Worm (Caenorhabditis elegans) whole organism, L3 larva: ENCODE results near the gene col-34.

Source experiments
- R02D3.7 ChIP-seq: fragments of 150-350 bp; optimal IDR thresholded peaks from 2 replicates; lab custom pipeline; 2014; ENCODE audit warnings: missing biosample characterization, missing genetic modification characterization
- ZK546.5 ChIP-seq: sonication (generic microtip); optimal IDR thresholded peaks from 2 replicates; lab custom pipeline; 2017; ENCODE audit warnings: missing biosample characterization, missing genetic modification characterization
- ama-1 ChIP-seq: fragments of 150-350 bp; optimal IDR thresholded peaks from 2 replicates; lab custom pipeline; 2018
- ceh-16 ChIP-seq: sonication (generic microtip); optimal IDR thresholded peaks from 2 replicates; lab custom pipeline; 2017; ENCODE audit warnings: missing biosample characterization, missing genetic modification characterization
- ceh-82 ChIP-seq: fragments of 150-350 bp; optimal IDR thresholded peaks from 2 replicates; lab custom pipeline; 2014; ENCODE audit warnings: missing biosample characterization, missing genetic modification characterization
- ceh-9 ChIP-seq: sonication (generic microtip); optimal IDR thresholded peaks from 2 replicates; lab custom pipeline; 2018; ENCODE audit warnings: missing biosample characterization, missing genetic modification characterization
- daf-12 ChIP-seq: fragments of 150-350 bp; optimal IDR thresholded peaks from 2 replicates; lab custom pipeline; 2014; ENCODE audit warnings: missing biosample characterization, missing genetic modification reagents, missing genetic modification characterization
- egl-27 ChIP-seq: sonication (generic microtip); optimal IDR thresholded peaks from 4 replicates; lab custom pipeline; 2017; ENCODE audit warnings: missing biosample characterization, missing genetic modification reagents, missing genetic modification characterization
- egl-5 ChIP-seq: fragments of 150-350 bp; optimal IDR thresholded peaks from 2 replicates; lab custom pipeline; 2017; ENCODE audit warnings: missing biosample characterization, missing genetic modification reagents, missing genetic modification characterization, inconsistent platforms
- elt-2 ChIP-seq: sonication (generic microtip); optimal IDR thresholded peaks from 2 replicates; lab custom pipeline; 2016; ENCODE audit warnings: missing genetic modification reagents, mild to moderate bottlenecking, missing genetic modification characterization, missing compliant biosample characterization
- elt-3 ChIP-seq, 3 experiments: fragments of 150-350 bp in 1 of 3; sonication (generic microtip) in 2 of 3; optimal IDR thresholded peaks; 2 replicates in 2 of 3; 4 replicates in 1 of 3; lab custom pipeline; 2014 to 2017; ENCODE audit warnings: missing biosample characterization in 3 of 3, missing genetic modification characterization in 3 of 3
- eor-1 ChIP-seq, 2 experiments: fragments of 150-350 bp; optimal IDR thresholded peaks; 2 replicates each; lab custom pipeline; 2014 to 2018; ENCODE audit warnings: missing biosample characterization in 2 of 2, missing genetic modification characterization in 2 of 2
- fos-1 ChIP-seq: fragments of 150-350 bp; optimal IDR thresholded peaks from 2 replicates; lab custom pipeline; 2014; ENCODE audit warnings: missing biosample characterization, missing genetic modification characterization
- lin-15B ChIP-seq: fragments of 150-350 bp; optimal IDR thresholded peaks from 2 replicates; lab custom pipeline; 2014; ENCODE audit warnings: missing biosample characterization, missing genetic modification characterization
- lsy-12 ChIP-seq: sonication (generic microtip); optimal IDR thresholded peaks from 2 replicates; lab custom pipeline; 2016; ENCODE audit warnings: mild to moderate bottlenecking, missing genetic modification characterization, missing compliant biosample characterization
- mdl-1 ChIP-seq: fragments of 150-350 bp; optimal IDR thresholded peaks from 2 replicates; lab custom pipeline; 2014; ENCODE audit warnings: missing biosample characterization, missing genetic modification characterization
- mml-1 ChIP-seq: fragments of 150-350 bp; sonication (generic microtip); optimal IDR thresholded peaks from 3 replicates; lab custom pipeline; 2014; ENCODE audit warnings: missing biosample characterization, missing genetic modification characterization
- nfya-1 ChIP-seq: sonication (generic microtip); optimal IDR thresholded peaks from 2 replicates; lab custom pipeline; 2017; ENCODE audit warnings: missing genetic modification characterization, mild to moderate bottlenecking, missing compliant biosample characterization, antibody characterized with exemption, moderate library complexity; ENCODE audit not compliant: insufficient read depth
- nhr-23 ChIP-seq: fragments of 150-350 bp; optimal IDR thresholded peaks from 2 replicates; lab custom pipeline; 2014; ENCODE audit warnings: missing biosample characterization, missing genetic modification reagents, missing genetic modification characterization
- nhr-237 ChIP-seq: fragments of 150-350 bp; optimal IDR thresholded peaks from 2 replicates; lab custom pipeline; 2014; ENCODE audit warnings: missing biosample characterization, missing genetic modification characterization
- nhr-25 ChIP-seq: sonication (generic microtip); optimal IDR thresholded peaks from 2 replicates; lab custom pipeline; 2017; ENCODE audit warnings: missing biosample characterization, missing genetic modification characterization
- nhr-28 ChIP-seq: fragments of 150-350 bp; optimal IDR thresholded peaks from 2 replicates; lab custom pipeline; 2014; ENCODE audit warnings: missing biosample characterization, missing genetic modification characterization
- nhr-43 ChIP-seq: sonication (generic microtip); optimal IDR thresholded peaks from 2 replicates; lab custom pipeline; 2016; ENCODE audit warnings: mild to moderate bottlenecking, missing genetic modification characterization, missing compliant biosample characterization; ENCODE audit not compliant: poor library complexity, severe bottlenecking
- nhr-67 ChIP-seq: fragments of 150-350 bp; optimal IDR thresholded peaks from 2 replicates; lab custom pipeline; 2014; ENCODE audit warnings: missing biosample characterization, missing genetic modification characterization
- nhr-76 ChIP-seq: fragments of 150-350 bp; sonication (generic microtip); optimal IDR thresholded peaks from 5 replicates; lab custom pipeline; 2014; ENCODE audit warnings: missing biosample characterization, missing genetic modification characterization
- nhr-77 ChIP-seq: fragments of 150-350 bp; optimal IDR thresholded peaks from 2 replicates; lab custom pipeline; 2014; ENCODE audit warnings: missing biosample characterization, missing genetic modification characterization
- pha-4 ChIP-seq: fragments of 150-350 bp; optimal IDR thresholded peaks from 2 replicates; lab custom pipeline; 2014; ENCODE audit warnings: missing biosample characterization, missing genetic modification reagents, missing genetic modification characterization
- sea-2 ChIP-seq: fragments of 150-350 bp; sonication (generic microtip); optimal IDR thresholded peaks from 4 replicates; lab custom pipeline; 2014; ENCODE audit warnings: missing biosample characterization, missing genetic modification reagents, missing genetic modification characterization
- skn-1 ChIP-seq: fragments of 150-350 bp; optimal IDR thresholded peaks from 2 replicates; lab custom pipeline; 2014; ENCODE audit warnings: missing biosample characterization, missing genetic modification characterization
- snpc-4 ChIP-seq: fragments of 150-350 bp; optimal IDR thresholded peaks from 2 replicates; lab custom pipeline; 2014; ENCODE audit warnings: missing biosample characterization, missing genetic modification characterization
- tbx-2 ChIP-seq: sonication (generic microtip); optimal IDR thresholded peaks from 2 replicates; lab custom pipeline; 2016; ENCODE audit warnings: mild to moderate bottlenecking, missing genetic modification characterization, missing compliant biosample characterization
- unc-62 ChIP-seq: fragments of 150-350 bp; sonication (generic microtip); optimal IDR thresholded peaks from 4 replicates; lab custom pipeline; 2014; ENCODE audit warnings: missing biosample characterization, missing genetic modification reagents, missing genetic modification characterization
- zag-1 ChIP-seq: fragments of 150-350 bp; optimal IDR thresholded peaks from 2 replicates; lab custom pipeline; 2014; ENCODE audit warnings: missing biosample characterization, missing genetic modification characterization
- ztf-11 ChIP-seq: fragments of 150-350 bp; optimal IDR thresholded peaks from 2 replicates; lab custom pipeline; 2014; ENCODE audit warnings: missing biosample characterization, missing genetic modification characterization
- ztf-4 ChIP-seq: fragments of 150-350 bp; optimal IDR thresholded peaks from 2 replicates; lab custom pipeline; 2014; ENCODE audit warnings: missing biosample characterization, missing genetic modification characterization

Gene col-34

ce11 chrIV:4236025-4236407 is 8.4 kb downstream of the col-34 start:
- no peak for TF ChIP-seq ceh-82 (tag; lab: Kevin White, UChicago)
- no peak for TF ChIP-seq sea-2 (GFP tag; lab: Kevin White, UChicago)
- TF ChIP-seq egl-27 (tag; lab: Kevin White, UChicago), result no peak
- TF ChIP-seq unc-62 (GFP tag; lab: Kevin White, UChicago), result no peak
- TF ChIP-seq pha-4 (tag; lab: Kevin White, UChicago), result no peak
- no peak for TF ChIP-seq fos-1 (tag; lab: Kevin White, UChicago)
- TF ChIP-seq nhr-67, result no peak
- no peak for TF ChIP-seq nhr-43
- no peak for TF ChIP-seq skn-1 (tag; lab: Kevin White, UChicago)
- no peak for TF ChIP-seq ceh-9 (tag; lab: Kevin White, UChicago)

- TF ChIP-seq ama-1 (peak; percentile 93), ztf-4 (tag; lab: Kevin White, UChicago) (no peak), elt-3 (tag; optimal IDR thresholded peaks at IDR 0.05; lab: Kevin White, UChicago) (peak in 1 of 3 experiments; percentile 31), nhr-76 (tag; lab: Kevin White, UChicago) (no peak), nhr-43 (peak; percentile 80), nhr-25 (tag; lab: Kevin White, UChicago) (peak; percentile 77), nhr-23 (tag; lab: Kevin White, UChicago) (peak; percentile 2), lin-15B (no peak), nfya-1 (tag; lab: Kevin White, UChicago) (peak; percentile 30)
Observed at ce11 chrIV:4235315-4236024, 8.9 kb downstream of the col-34 start, which contains the start of the genes zipt-2.2 and dpy-13. Gene zipt-2.2 (minus strand): TSS chrIV:4235365. Gene dpy-13 (plus strand): TSS chrIV:4235614.

ce11 chrIV:4227917-4228316 is 16.5 kb downstream of the col-34 start, which contains the start of gene srbc-70:
Gene srbc-70 (minus strand): TSS chrIV:4228017.
- TF ChIP-seq elt-3 (tag; optimal IDR thresholded peaks at IDR 0.05; lab: Kevin White, UChicago), result no peak
- TF ChIP-seq egl-5 (tag; lab: Kevin White, UChicago), result no peak
- TF ChIP-seq daf-12 (tag; lab: Kevin White, UChicago), result no peak
- TF ChIP-seq zag-1 (tag; lab: Kevin White, UChicago), result no peak
- no peak for TF ChIP-seq fos-1 (tag; lab: Kevin White, UChicago)
- no peak for TF ChIP-seq nhr-76 (tag; lab: Kevin White, UChicago)
- no peak for TF ChIP-seq nhr-237 (tag; lab: Kevin White, UChicago)
- no peak for TF ChIP-seq mdl-1 (tag; lab: Kevin White, UChicago)
- no peak for TF ChIP-seq eor-1 (tag; optimal IDR thresholded peaks at IDR 0.05; lab: Kevin White, UChicago)
- TF ChIP-seq nhr-77, result no peak
- TF ChIP-seq nfya-1 (tag; lab: Kevin White, UChicago), result no peak
- TF ChIP-seq, all 47 proteins: peak for 0

ce11 chrIV:4225851-4226250 is 18.6 kb downstream of the col-34 start, which contains the start of gene srbc-71:
Gene srbc-71 (minus strand): TSS chrIV:4225951.
- TF ChIP-seq nhr-28 (tag; lab: Kevin White, UChicago) (no peak), lsy-12 (no peak), ztf-4 (tag; lab: Kevin White, UChicago) (no peak), snpc-4 (tag; lab: Kevin White, UChicago) (no peak), elt-2 (tag; lab: Kevin White, UChicago) (no peak), nhr-76 (tag; lab: Kevin White, UChicago) (no peak), mml-1 (tag; lab: Kevin White, UChicago) (no peak), lin-15B (no peak), egl-27 (tag; lab: Kevin White, UChicago) (no peak), ZK546.5 (tag; lab: Kevin White, UChicago) (no peak), tbx-2 (tag; lab: Kevin White, UChicago) (no peak), ama-1 (no peak)

- TF ChIP-seq ama-1, result no peak
- TF ChIP-seq egl-27 (tag; lab: Kevin White, UChicago), result no peak
- no peak for TF ChIP-seq snpc-4 (tag; lab: Kevin White, UChicago)
- TF ChIP-seq ztf-11 (tag; lab: Kevin White, UChicago), result no peak
- TF ChIP-seq sea-2 (GFP tag; lab: Kevin White, UChicago), result no peak
- no peak for TF ChIP-seq eor-1 (tag; optimal IDR thresholded peaks at IDR 0.05; lab: Kevin White, UChicago)
- no peak for TF ChIP-seq nfya-1 (tag; lab: Kevin White, UChicago)
- TF ChIP-seq ceh-16 (tag; lab: Kevin White, UChicago), result no peak
- no peak for TF ChIP-seq unc-62 (GFP tag; lab: Kevin White, UChicago)
- TF ChIP-seq lin-15B, result no peak
- no peak for TF ChIP-seq R02D3.7 (tag; lab: Kevin White, UChicago)
Observed at ce11 chrIV:4219983-4220382, 24.4 kb downstream of the col-34 start, which contains the start of gene F30B5.11. Gene F30B5.11 (minus strand): TSS chrIV:4220083.
